Worm (Caenorhabditis elegans): ENCODE measurements around the gene atf-2.

atf-2 gene

DNA sequence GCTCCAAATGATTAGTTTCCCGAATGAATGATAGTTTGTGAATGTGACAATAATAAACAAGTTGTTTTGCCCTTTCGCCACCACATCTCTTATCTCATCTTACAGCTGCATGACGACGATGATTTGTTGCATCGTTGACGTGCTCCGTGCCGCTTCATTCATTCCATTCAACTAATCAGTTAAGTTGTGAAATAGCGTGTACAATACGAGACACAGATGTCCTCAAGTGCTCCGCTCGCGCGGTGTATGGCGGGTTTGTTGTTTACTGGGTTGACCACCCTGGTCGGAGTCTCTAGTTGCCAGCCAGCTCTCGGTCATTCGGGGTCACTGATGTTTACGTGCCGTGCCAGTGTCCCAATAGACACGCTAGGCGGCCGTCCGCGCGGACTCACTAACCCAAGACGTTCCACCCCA, 3.8 kb upstream of the atf-2 start:
- no peak for TF ChIP-seq ceh-13 (GFP tag; optimal IDR thresholded peaks at IDR 0.05)
- TF ChIP-seq tra-4 (tag; optimal IDR thresholded peaks at IDR 0.05) = no peak
- peak; percentile 11 for TF ChIP-seq F13C5.2 (tag; optimal IDR thresholded peaks at IDR 0.05)
- no peak for TF ChIP-seq ama-1 (optimal IDR thresholded peaks at IDR 0.05)
- TF ChIP-seq B0310.2 (tag; optimal IDR thresholded peaks at IDR 0.05) = no peak
- no peak for TF ChIP-seq ets-7 (tag; optimal IDR thresholded peaks at IDR 0.05)
- peak; percentile 54; the same call in 1 of the 2 replicates for TF ChIP-seq scrt-1 (GFP tag; IDR thresholded peaks at IDR 0.05)
- TF ChIP-seq tbx-37 (GFP tag; conservative IDR thresholded peaks at IDR 0.05) = no peak
- peak; percentile 73 for TF ChIP-seq hmg-4 (GFP tag; optimal IDR thresholded peaks at IDR 0.05)
- no peak for TF ChIP-seq sea-1 (GFP tag; conservative IDR thresholded peaks at IDR 0.05)
- TF ChIP-seq hnd-1 (tag; optimal IDR thresholded peaks at IDR 0.05) = no peak
- no peak for TF ChIP-seq pes-1 (GFP tag; IDR thresholded peaks at IDR 0.05)
- no peak for TF ChIP-seq hmbx-1 (tag; optimal IDR thresholded peaks at IDR 0.05)
- TF ChIP-seq flt-1 (GFP tag; IDR thresholded peaks at IDR 0.05) = no peak

DNA sequence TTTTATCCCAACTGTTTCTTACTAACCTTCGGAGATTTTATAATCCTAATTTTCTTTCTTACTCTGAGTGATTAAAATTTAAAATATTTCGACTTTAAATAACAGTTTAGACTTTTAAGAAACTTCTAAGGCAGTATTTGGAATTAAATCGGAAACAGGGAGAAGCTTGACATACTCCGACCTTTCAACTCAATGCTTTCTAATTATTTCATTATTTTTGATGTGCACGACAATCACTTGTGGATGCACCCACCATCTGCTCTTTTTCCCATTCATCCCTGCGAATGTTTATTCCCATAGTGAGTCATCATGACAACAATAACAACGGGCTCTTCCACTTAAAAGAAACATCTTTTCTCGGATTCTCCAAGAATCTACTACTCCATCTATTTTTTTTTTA, 3.1 kb upstream of the atf-2 start:
- no peak for TF ChIP-seq ama-1 (optimal IDR thresholded peaks at IDR 0.05)
- TF ChIP-seq aly-1 (tag; optimal IDR thresholded peaks at IDR 0.05) = no peak
- no peak for TF ChIP-seq hmg-4 (GFP tag; optimal IDR thresholded peaks at IDR 0.05)
- TF ChIP-seq hmbx-1 (tag; optimal IDR thresholded peaks at IDR 0.05) = no peak
- TF ChIP-seq B0310.2 (tag; optimal IDR thresholded peaks at IDR 0.05) = no peak
- TF ChIP-seq F13C5.2 (tag; optimal IDR thresholded peaks at IDR 0.05) = no peak
- no peak for TF ChIP-seq tbx-37 (GFP tag; conservative IDR thresholded peaks at IDR 0.05)
- TF ChIP-seq sea-1 (GFP tag; conservative IDR thresholded peaks at IDR 0.05) = no peak
- TF ChIP-seq ceh-36 (tag; optimal IDR thresholded peaks at IDR 0.05) = no peak

ce11 chrII:8749084-8749483, 2.7 kb upstream of the atf-2 start:
- no peak for TF ChIP-seq tbx-37 (GFP tag; conservative IDR thresholded peaks at IDR 0.05)

DNA sequence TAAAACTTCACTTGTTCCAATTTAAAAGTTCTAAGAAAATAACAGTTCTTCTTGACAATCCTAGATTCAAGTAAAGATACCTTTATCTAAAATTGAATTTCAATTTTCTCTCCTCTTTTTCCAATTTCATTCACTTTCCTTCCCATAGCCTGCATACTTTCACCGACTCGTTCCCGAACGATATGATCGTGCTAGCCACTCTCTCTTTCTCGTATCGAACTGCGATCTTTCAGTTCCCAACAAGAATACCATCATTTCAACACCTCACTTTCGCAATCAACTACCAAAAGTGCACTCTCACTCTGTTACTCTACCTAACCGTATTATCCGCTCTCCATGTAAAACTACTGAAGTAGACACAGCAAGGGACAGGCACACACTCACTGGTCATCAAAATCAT, 1.7 kb upstream of the atf-2 start:
- TF ChIP-seq flt-1 (GFP tag; IDR thresholded peaks at IDR 0.05) = no peak
- no peak for TF ChIP-seq hnd-1 (tag; optimal IDR thresholded peaks at IDR 0.05)
- TF ChIP-seq ceh-13 (GFP tag; optimal IDR thresholded peaks at IDR 0.05) = no peak
- TF ChIP-seq ama-1 (optimal IDR thresholded peaks at IDR 0.05) = no peak
- TF ChIP-seq hmbx-1 (tag; optimal IDR thresholded peaks at IDR 0.05) = no peak
- TF ChIP-seq tra-4 (tag; optimal IDR thresholded peaks at IDR 0.05) = no peak
- TF ChIP-seq ceh-36 (tag; optimal IDR thresholded peaks at IDR 0.05) = no peak
- no peak for TF ChIP-seq sea-1 (GFP tag; conservative IDR thresholded peaks at IDR 0.05)
- TF ChIP-seq F13C5.2 (tag; optimal IDR thresholded peaks at IDR 0.05) = no peak

- no peak for TF ChIP-seq hmg-4 (GFP tag; optimal IDR thresholded peaks at IDR 0.05)
- no peak for TF ChIP-seq scrt-1 (GFP tag; IDR thresholded peaks at IDR 0.05)
- no peak for TF ChIP-seq ets-7 (tag; optimal IDR thresholded peaks at IDR 0.05)
- no peak for TF ChIP-seq pes-1 (GFP tag; IDR thresholded peaks at IDR 0.05)
- TF ChIP-seq hmbx-1 (tag; optimal IDR thresholded peaks at IDR 0.05) = no peak
- TF ChIP-seq tbx-37 (GFP tag; conservative IDR thresholded peaks at IDR 0.05) = no peak
- no peak for TF ChIP-seq sea-1 (GFP tag; conservative IDR thresholded peaks at IDR 0.05)
- no peak for TF ChIP-seq flt-1 (GFP tag; IDR thresholded peaks at IDR 0.05)
These were observed 744 bp upstream of the atf-2 start for ce11 chrII:8751042-8751441.

DNA sequence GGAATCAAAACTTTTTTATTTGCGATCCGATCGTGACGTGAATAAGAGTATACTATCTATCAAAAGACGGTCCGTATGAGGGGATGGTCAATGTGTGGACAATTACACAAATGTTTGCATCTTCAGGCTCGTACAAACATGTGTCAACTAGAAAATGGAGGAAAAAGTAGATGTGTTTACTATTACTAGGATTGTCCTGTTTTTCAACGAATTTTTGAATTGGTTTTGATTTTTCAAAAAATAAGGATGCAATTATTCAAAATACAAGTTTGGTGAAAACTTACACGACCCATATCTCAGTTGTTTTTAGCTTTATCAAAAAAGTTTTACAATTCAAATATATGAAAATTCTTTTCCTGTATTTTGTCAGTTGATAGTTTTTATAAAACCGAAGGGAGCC, 3.5 kb downstream of the atf-2 start, which contains the start of gene K08F8.7:
K08F8.7 (minus strand) TSS at position 101 of the 400 bp plus-strand sequence.
- TF ChIP-seq ceh-36 (tag; optimal IDR thresholded peaks at IDR 0.05) (no peak), tbx-37 (GFP tag; conservative IDR thresholded peaks at IDR 0.05) (no peak), hmbx-1 (tag; optimal IDR thresholded peaks at IDR 0.05) (no peak), B0310.2 (tag; optimal IDR thresholded peaks at IDR 0.05) (no peak), pes-1 (GFP tag; IDR thresholded peaks at IDR 0.05) (no peak)

DNA sequence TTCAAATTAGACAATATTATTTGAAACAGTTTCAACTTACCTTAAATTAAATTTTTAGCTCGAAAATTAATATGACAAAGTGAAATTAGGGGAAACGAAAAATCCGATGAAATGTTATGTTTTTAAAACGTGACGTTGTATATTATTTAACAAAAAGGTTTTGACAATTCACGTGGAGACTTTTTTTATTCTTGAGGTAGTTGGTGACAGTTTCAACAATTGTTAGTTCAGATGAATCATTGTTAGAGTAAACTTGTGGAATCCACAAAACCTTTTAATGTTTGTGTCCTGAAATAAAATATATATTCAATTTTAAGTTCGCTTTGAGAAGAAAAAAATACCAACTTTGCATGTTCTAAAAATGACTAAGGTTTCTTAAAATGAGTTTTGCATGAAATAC, 7.7 kb downstream of the atf-2 start, which contains the start of gene fut-1:
fut-1 (minus strand) TSS at position 101 of the 400 bp plus-strand sequence.
- TF ChIP-seq pes-1 (GFP tag; IDR thresholded peaks at IDR 0.05) (no peak), ceh-13 (GFP tag; optimal IDR thresholded peaks at IDR 0.05) (no peak), hnd-1 (tag; optimal IDR thresholded peaks at IDR 0.05) (no peak), aly-1 (tag; optimal IDR thresholded peaks at IDR 0.05) (no peak), tra-4 (tag; optimal IDR thresholded peaks at IDR 0.05) (no peak)

DNA sequence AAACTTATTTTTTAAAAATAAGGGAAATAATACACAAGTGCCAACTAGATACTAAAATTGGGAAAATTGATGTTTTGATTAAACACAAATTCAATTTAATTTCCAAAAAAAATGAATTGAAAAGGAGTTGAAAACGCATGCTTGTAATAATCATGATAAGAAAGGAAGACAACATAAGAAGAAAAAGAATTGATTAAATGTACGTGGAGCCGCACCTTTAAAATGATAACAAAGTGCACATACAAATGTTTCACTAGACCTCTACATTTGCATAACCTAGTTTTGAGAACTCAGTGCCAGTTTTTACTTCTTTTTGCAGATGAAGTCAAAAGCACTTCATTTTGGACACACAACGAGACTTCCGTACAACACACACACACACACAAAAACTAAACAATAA, 10.0 kb downstream of the atf-2 start:
- no peak for TF ChIP-seq tbx-11 (GFP tag; IDR thresholded peaks at IDR 0.05)
- TF ChIP-seq F13C5.2 (tag; optimal IDR thresholded peaks at IDR 0.05) = no peak
- no peak for TF ChIP-seq tbx-37 (GFP tag; conservative IDR thresholded peaks at IDR 0.05)
- TF ChIP-seq ama-1 (optimal IDR thresholded peaks at IDR 0.05) = no peak
- no peak for TF ChIP-seq B0310.2 (tag; optimal IDR thresholded peaks at IDR 0.05)
- no peak for TF ChIP-seq ets-7 (tag; optimal IDR thresholded peaks at IDR 0.05)
- TF ChIP-seq tra-4 (tag; optimal IDR thresholded peaks at IDR 0.05) = no peak
- no peak for TF ChIP-seq pes-1 (GFP tag; IDR thresholded peaks at IDR 0.05)
- no peak for TF ChIP-seq hmg-4 (GFP tag; optimal IDR thresholded peaks at IDR 0.05)
- TF ChIP-seq ceh-13 (GFP tag; optimal IDR thresholded peaks at IDR 0.05) = no peak
- TF ChIP-seq ceh-36 (tag; optimal IDR thresholded peaks at IDR 0.05) = no peak
- no peak for TF ChIP-seq hnd-1 (tag; optimal IDR thresholded peaks at IDR 0.05)
- no peak for TF ChIP-seq sea-1 (GFP tag; conservative IDR thresholded peaks at IDR 0.05)
- no peak for TF ChIP-seq hmbx-1 (tag; optimal IDR thresholded peaks at IDR 0.05)
- no peak for TF ChIP-seq scrt-1 (GFP tag; IDR thresholded peaks at IDR 0.05)
- TF ChIP-seq flt-1 (GFP tag; IDR thresholded peaks at IDR 0.05) = no peak

DNA sequence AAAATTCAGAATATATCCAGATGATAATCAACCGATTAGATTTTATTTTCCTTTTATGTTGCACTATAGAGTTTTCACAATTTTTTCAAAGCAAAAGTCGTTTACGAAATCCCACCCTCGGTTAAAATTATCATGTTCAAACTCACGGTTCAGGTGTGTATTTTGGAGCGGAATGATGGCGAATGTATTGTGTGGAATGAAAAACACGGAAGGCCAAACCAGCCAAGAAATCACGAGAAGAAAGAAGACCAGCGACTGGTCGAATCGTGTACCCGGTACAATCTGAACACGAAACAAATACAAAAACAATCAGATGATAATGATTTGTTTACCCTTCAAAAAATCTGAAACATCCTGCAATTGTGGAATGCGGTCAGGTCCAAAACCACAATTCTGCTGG, 11.6 kb downstream of the atf-2 start:
- TF ChIP-seq F13C5.2 (tag; optimal IDR thresholded peaks at IDR 0.05) (no peak), tbx-37 (GFP tag; conservative IDR thresholded peaks at IDR 0.05) (no peak), ceh-13 (GFP tag; optimal IDR thresholded peaks at IDR 0.05) (no peak), tbx-11 (GFP tag; IDR thresholded peaks at IDR 0.05) (no peak), ceh-36 (tag; optimal IDR thresholded peaks at IDR 0.05) (no peak), aly-1 (tag; optimal IDR thresholded peaks at IDR 0.05) (no peak), tra-4 (tag; optimal IDR thresholded peaks at IDR 0.05) (no peak), hnd-1 (tag; optimal IDR thresholded peaks at IDR 0.05) (no peak), hmg-4 (GFP tag; optimal IDR thresholded peaks at IDR 0.05) (no peak), ets-7 (tag; optimal IDR thresholded peaks at IDR 0.05) (no peak), ama-1 (optimal IDR thresholded peaks at IDR 0.05) (no peak), B0310.2 (tag; optimal IDR thresholded peaks at IDR 0.05) (no peak), scrt-1 (GFP tag; IDR thresholded peaks at IDR 0.05) (no peak), sea-1 (GFP tag; conservative IDR thresholded peaks at IDR 0.05) (no peak), pes-1 (GFP tag; IDR thresholded peaks at IDR 0.05) (no peak), hmbx-1 (tag; optimal IDR thresholded peaks at IDR 0.05) (no peak), flt-1 (GFP tag; IDR thresholded peaks at IDR 0.05) (no peak)

Data from whole organism, early embryonic.